Worm (Caenorhabditis elegans) whole organism, late embryonic: Measurements from ENCODE around the gene C34C12.2.
"Not testable (repeated sequence)": the region's sequence is repeated elsewhere in the genome, so short reads cannot be mapped to it uniquely, and the experiment has no call there.

ENCODE experiments used
- F13H6.1 ChIP-seq: sonication (generic microtip); optimal IDR thresholded peaks from 2 replicates; lab custom pipeline; 2016; ENCODE audit warnings: missing genetic modification characterization, missing compliant biosample characterization
- K09A11.1 ChIP-seq: sonication (generic microtip); optimal IDR thresholded peaks from 2 replicates; lab custom pipeline; 2017; ENCODE audit warnings: antibody characterized with exemption, mild to moderate bottlenecking, missing genetic modification characterization, missing compliant biosample characterization; ENCODE audit not compliant: insufficient read depth
- T23F11.4 ChIP-seq: fragments of 200-800 bp; sonication (Bioruptor generic); optimal IDR thresholded peaks from 2 replicates; lab custom pipeline; 2018; ENCODE audit warnings: mild to moderate bottlenecking, missing genetic modification characterization, missing compliant biosample characterization
- ceh-22 ChIP-seq: sonication (generic microtip); optimal IDR thresholded peaks from 2 replicates; lab custom pipeline; 2017; ENCODE audit warnings: missing biosample characterization, missing genetic modification characterization
- ceh-31 ChIP-seq: sonication (generic microtip); optimal IDR thresholded peaks from 2 replicates; lab custom pipeline; 2016; ENCODE audit warnings: missing genetic modification characterization, missing compliant biosample characterization
- ceh-45 ChIP-seq: fragments of 200-800 bp; sonication (Bioruptor generic); IDR thresholded peaks from 2 replicates; pipeline ENCODE4 v1.3.6; 2022; ENCODE audit warnings: missing genetic modification reagents, missing genetic modification characterization, missing compliant biosample characterization
- ceh-48 ChIP-seq: sonication (generic microtip); optimal IDR thresholded peaks from 2 replicates; lab custom pipeline; 2016; ENCODE audit warnings: missing genetic modification characterization, inconsistent platforms, missing compliant biosample characterization
- dve-1 ChIP-seq: sonication (generic microtip); optimal IDR thresholded peaks from 2 replicates; lab custom pipeline; 2017; ENCODE audit warnings: antibody characterized with exemption, mild to moderate bottlenecking, missing genetic modification characterization, missing compliant biosample characterization
- elt-4 ChIP-seq: sonication (generic microtip); optimal IDR thresholded peaks from 2 replicates; lab custom pipeline; 2016; ENCODE audit warnings: missing genetic modification characterization, missing compliant biosample characterization
- eyg-1 ChIP-seq: sonication (generic microtip); optimal IDR thresholded peaks from 2 replicates; lab custom pipeline; 2016; ENCODE audit warnings: missing genotype, missing genetic modification characterization, missing compliant biosample characterization
- fkh-6 ChIP-seq: sonication (generic microtip); optimal IDR thresholded peaks from 2 replicates; lab custom pipeline; 2016; ENCODE audit warnings: missing genetic modification characterization, missing compliant biosample characterization
- gmeb-2 ChIP-seq: sonication (generic microtip); optimal IDR thresholded peaks from 2 replicates; lab custom pipeline; 2016; ENCODE audit warnings: missing genetic modification characterization, inconsistent platforms, missing compliant biosample characterization
- hlh-13 ChIP-seq: fragments of 200-800 bp; sonication (Bioruptor generic); optimal IDR thresholded peaks from 2 replicates; lab custom pipeline; 2018; ENCODE audit warnings: mild to moderate bottlenecking, missing genetic modification characterization, missing compliant biosample characterization
- hlh-30 ChIP-seq: sonication (generic microtip); optimal IDR thresholded peaks from 2 replicates; lab custom pipeline; 2017; ENCODE audit warnings: antibody characterized with exemption, missing genetic modification characterization, missing compliant biosample characterization; ENCODE audit not compliant: insufficient read depth
- hlh-6 ChIP-seq: sonication (generic microtip); optimal IDR thresholded peaks from 2 replicates; lab custom pipeline; 2016; ENCODE audit warnings: missing genotype, missing genetic modification characterization, missing compliant biosample characterization
- hlh-8 ChIP-seq: sonication (generic microtip); optimal IDR thresholded peaks from 2 replicates; lab custom pipeline; 2016; ENCODE audit warnings: missing genotype, missing genetic modification characterization, missing compliant biosample characterization
- lin-11 ChIP-seq: fragments of 200-800 bp; sonication (Bioruptor generic); optimal IDR thresholded peaks from 2 replicates; lab custom pipeline; 2018; ENCODE audit warnings: mild to moderate bottlenecking, missing genetic modification characterization, missing compliant biosample characterization
- nfya-1 ChIP-seq: sonication (generic microtip); optimal IDR thresholded peaks from 2 replicates; lab custom pipeline; 2017; ENCODE audit warnings: missing genetic modification characterization, mild to moderate bottlenecking, missing compliant biosample characterization, antibody characterized with exemption, moderate library complexity
- nhr-232 ChIP-seq: sonication (generic microtip); optimal IDR thresholded peaks from 2 replicates; lab custom pipeline; 2016; ENCODE audit warnings: missing genetic modification characterization, missing compliant biosample characterization
- pax-1 ChIP-seq: fragments of 150-350 bp; optimal IDR thresholded peaks from 2 replicates; lab custom pipeline; 2014; ENCODE audit warnings: missing biosample characterization, missing genetic modification characterization
- pha-4 ChIP-seq: fragments of 150-350 bp; optimal IDR thresholded peaks from 2 replicates; lab custom pipeline; 2018; ENCODE audit warnings: missing biosample characterization, missing genetic modification reagents, missing genetic modification characterization
- sdc-2 ChIP-seq: sonication (generic microtip); optimal IDR thresholded peaks from 2 replicates; lab custom pipeline; 2016; ENCODE audit warnings: missing genotype, missing genetic modification characterization, missing compliant biosample characterization
- sox-4 ChIP-seq: sonication (generic microtip); optimal IDR thresholded peaks from 2 replicates; lab custom pipeline; 2017; ENCODE audit warnings: mild to moderate bottlenecking, missing genetic modification characterization, inconsistent platforms, missing compliant biosample characterization
- tbx-2 ChIP-seq: sonication (generic microtip); optimal IDR thresholded peaks from 2 replicates; lab custom pipeline; 2016; ENCODE audit warnings: missing genetic modification characterization, missing compliant biosample characterization
- tbx-7 ChIP-seq: sonication (generic microtip); optimal IDR thresholded peaks from 2 replicates; lab custom pipeline; 2016; ENCODE audit warnings: missing genotype, missing genetic modification characterization, missing compliant biosample characterization
- ttx-3 ChIP-seq: sonication (generic microtip); optimal IDR thresholded peaks from 2 replicates; lab custom pipeline; 2016; ENCODE audit warnings: missing genetic modification reagents, missing genetic modification characterization, missing compliant biosample characterization
- unc-3 ChIP-seq, 2 experiments: fragments of 200-800 bp in 1 of 2; sonication (Bioruptor generic) in 1 of 2; sonication (generic microtip) in 1 of 2; conservative IDR thresholded peaks in 1 of 2; optimal IDR thresholded peaks in 1 of 2; 2 replicates each; pipeline versions ENCODE4 v1.3.6 to Lab custom; 2016 to 2022; ENCODE audit warnings: missing compliant biosample characterization in 2 of 2, missing genetic modification characterization in 2 of 2, missing genetic modification reagents in 1 of 2
- unc-42 ChIP-seq: sonication (generic microtip); optimal IDR thresholded peaks from 2 replicates; lab custom pipeline; 2016; ENCODE audit warnings: missing genotype, missing genetic modification characterization, missing compliant biosample characterization
- unc-55 ChIP-seq: sonication (generic microtip); optimal IDR thresholded peaks from 2 replicates; lab custom pipeline; 2017; ENCODE audit warnings: missing biosample characterization, missing genetic modification reagents, missing genetic modification characterization
- zip-5 ChIP-seq: sonication (generic microtip); optimal IDR thresholded peaks from 2 replicates; lab custom pipeline; 2016; ENCODE audit warnings: missing genetic modification characterization, missing compliant biosample characterization
- ztf-16 ChIP-seq: sonication (generic microtip); optimal IDR thresholded peaks from 2 replicates; lab custom pipeline; 2017; ENCODE audit warnings: missing genetic modification characterization, missing compliant biosample characterization

The C34C12.2 gene

DNA sequence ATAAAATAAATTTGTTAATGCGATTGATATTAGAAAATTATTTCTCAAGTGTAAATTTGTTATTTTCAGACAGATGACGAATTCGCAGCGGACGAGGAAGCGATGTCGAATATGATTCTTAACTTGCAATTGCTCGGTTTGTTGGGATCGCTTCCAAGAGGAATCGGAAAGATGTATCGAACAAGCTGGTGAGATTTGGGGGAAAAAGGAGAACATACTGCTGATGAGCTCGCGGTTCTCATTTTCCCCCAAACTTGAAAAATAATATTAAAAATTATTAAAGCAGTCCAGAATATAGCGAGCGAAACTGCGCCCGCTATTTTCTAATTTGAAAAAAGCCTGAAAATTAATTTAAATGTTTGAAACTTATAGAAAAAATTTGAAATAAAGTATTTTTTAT lies at the start of gene C34C12.2:
Gene C34C12.2, plus strand, starts transcription at position 301 of the 400 bp plus-strand sequence.
- TF ChIP-seq ztf-16; hlh-30 (tag; lab: Kevin White, UChicago); zip-5 (tag; lab: Kevin White, UChicago): not testable (repeated sequence)

DNA sequence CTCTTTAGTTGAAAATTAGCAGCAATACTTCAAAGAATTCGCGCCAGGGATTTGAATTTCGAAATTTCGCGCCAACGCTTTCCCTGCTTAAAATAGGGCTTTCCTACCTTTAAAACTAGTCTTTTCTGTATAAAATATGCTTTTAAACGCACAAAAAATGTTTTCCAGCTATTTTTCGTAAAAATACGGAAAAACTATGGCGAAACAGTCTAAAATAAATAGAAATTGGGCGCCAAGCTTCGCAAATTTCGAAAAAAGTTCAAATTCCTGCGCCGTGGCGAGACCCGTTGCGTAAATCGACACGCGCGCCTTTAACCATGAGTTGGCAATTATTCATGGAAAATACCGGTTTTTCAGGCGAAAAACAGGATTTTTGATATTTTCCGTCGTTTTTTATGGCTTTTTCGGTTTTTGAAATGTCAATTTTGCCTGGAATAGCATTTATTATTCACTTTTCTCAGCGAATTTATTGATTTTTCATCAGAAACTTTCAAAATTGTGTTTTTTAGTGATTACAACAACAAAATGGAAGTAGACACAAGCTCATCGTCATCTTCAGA lies 49.2 kb upstream of the C34C12.2 start, which contains the start of the genes npp-9 and F59A2.5:
Gene npp-9, minus strand, starts transcription at position 126 of the 560 bp plus-strand sequence.
Gene F59A2.5, plus strand, starts transcription at position 510 of the 560 bp plus-strand sequence.
- TF ChIP-seq hlh-8 (no peak), tbx-2 (peak; percentile 8), nfya-1 (tag; lab: Kevin White, UChicago) (peak; percentile 15), unc-3 (GFP tag; conservative IDR thresholded peaks at IDR 0.05; lab: Robert Waterston, UW) (0 out of 2 replicates have a peak, but pooled peaks have one; percentile 6), unc-3 (tag; optimal IDR thresholded peaks at IDR 0.05; lab: Kevin White, UChicago) (no peak)

DNA sequence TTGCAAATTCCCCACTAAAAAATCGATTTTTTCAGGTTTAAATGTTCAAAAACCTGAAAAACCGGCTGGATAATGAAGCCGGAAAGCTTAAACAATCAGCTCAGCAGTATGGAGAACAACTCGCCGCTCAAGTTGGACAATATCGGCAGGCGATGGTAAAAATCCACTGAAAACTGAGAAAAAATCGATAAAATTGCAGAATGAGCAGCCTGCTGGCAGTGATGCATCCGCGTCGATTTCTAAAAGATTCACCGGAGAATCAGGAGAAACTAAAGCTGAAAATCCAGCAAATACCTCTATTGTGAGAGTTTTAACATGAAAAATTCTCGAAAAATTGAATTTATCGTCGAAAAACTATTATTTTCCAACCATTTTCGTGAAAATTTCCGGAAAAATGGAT lies 48.1 kb upstream of the C34C12.2 start, which contains the start of gene golg-4:
Gene golg-4, plus strand, starts transcription at position 34 of the 400 bp plus-strand sequence.
- TF ChIP-seq ttx-3 (tag; lab: Kevin White, UChicago) = no peak
- no peak for TF ChIP-seq gmeb-2
- TF ChIP-seq ceh-48 (tag; lab: Kevin White, UChicago) = peak; percentile 12
- TF ChIP-seq tbx-7 (tag; lab: Kevin White, UChicago) = no peak
- no peak for TF ChIP-seq nhr-232 (tag; lab: Kevin White, UChicago)
- TF ChIP-seq hlh-6 (tag; lab: Kevin White, UChicago) = no peak
- no peak for TF ChIP-seq pha-4 (tag; lab: Kevin White, UChicago)

DNA sequence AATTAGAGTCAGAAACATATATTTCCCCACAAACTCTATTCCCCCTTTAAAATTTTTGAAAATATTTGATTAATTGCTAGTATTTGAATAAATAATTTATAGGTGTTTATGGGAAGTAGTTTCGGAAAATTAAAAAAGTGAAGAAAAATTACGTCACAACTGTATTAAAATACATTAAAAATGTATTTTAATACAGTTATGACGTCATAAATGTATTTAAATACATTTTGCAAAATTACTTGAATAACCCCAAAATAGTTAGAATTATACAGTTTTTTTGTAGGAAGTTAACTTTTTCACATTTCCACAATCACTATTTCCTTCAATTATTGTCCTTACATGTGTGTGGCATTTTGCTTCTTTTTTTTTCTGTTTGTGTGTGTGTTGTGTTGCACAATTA lies 40.1 kb upstream of the C34C12.2 start:
- TF ChIP-seq K09A11.1 = no peak
- TF ChIP-seq fkh-6 (tag; lab: Kevin White, UChicago) = no peak
- no peak for TF ChIP-seq ceh-31 (tag; lab: Kevin White, UChicago)
- TF ChIP-seq sox-4 (tag; lab: Kevin White, UChicago) = no peak
- TF ChIP-seq unc-55 = no peak
- TF ChIP-seq ceh-45 (GFP tag; lab: Robert Waterston, UW) = no peak
- no peak for TF ChIP-seq ceh-22 (tag; lab: Kevin White, UChicago)
- no peak for TF ChIP-seq elt-4 (tag; lab: Kevin White, UChicago)
- TF ChIP-seq eyg-1 (tag; lab: Kevin White, UChicago) = no peak
- no peak for TF ChIP-seq lin-11
- TF ChIP-seq T23F11.4 (GFP tag; lab: Kevin White, UChicago) = no peak
- no peak for TF ChIP-seq pax-1 (tag; lab: Kevin White, UChicago)

DNA sequence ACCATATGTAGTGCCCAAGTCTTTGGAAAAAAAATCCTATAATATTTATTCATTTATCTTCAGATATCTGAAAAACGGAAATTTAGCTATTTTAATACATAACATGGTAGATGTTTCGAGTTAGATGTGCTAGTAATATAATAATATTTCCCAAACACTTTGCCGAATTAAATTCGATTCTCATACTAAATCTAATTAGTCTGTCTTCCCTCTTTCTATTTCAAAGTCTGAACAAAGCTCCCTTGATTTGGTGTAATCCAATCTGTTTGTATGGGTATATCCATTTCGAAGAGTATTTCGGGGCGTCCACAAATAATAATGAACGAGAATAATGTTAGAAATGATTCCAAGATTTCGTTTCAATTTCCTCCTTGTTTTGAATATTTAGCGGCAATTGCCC lies 39.2 kb upstream of the C34C12.2 start:
- peak; percentile 97 for TF ChIP-seq unc-42 (tag; lab: Kevin White, UChicago)
- TF ChIP-seq sdc-2 (tag; lab: Kevin White, UChicago) = no peak
- no peak for TF ChIP-seq sox-4 (tag; lab: Kevin White, UChicago)
- TF ChIP-seq hlh-13 (GFP tag; lab: Kevin White, UChicago) = no peak
- TF ChIP-seq ceh-31 (tag; lab: Kevin White, UChicago) = peak; percentile 29
- TF ChIP-seq, all 69 proteins: peak for 2

DNA sequence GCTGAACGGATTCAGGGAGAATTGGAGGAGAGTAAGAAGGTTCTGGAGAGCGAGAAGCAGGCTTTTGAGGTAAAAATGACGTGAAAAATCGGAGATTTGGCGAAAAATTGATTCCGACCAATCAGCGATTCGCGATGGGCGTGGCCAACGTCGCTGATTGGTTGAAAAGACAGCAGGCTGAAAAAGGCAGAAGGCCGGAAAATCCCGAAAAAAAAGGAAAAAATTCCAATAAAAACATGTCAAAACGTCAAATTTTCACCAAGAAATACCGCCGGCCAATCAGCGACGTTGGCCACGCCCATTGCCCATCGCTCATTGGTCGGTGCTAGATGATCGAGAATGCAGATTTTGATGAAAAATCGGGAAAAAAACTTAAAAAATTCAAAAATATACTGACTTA lies 36.1 kb upstream of the C34C12.2 start:
- TF ChIP-seq hlh-13 (GFP tag; lab: Kevin White, UChicago) = no peak
- TF ChIP-seq nfya-1 (tag; lab: Kevin White, UChicago) = peak; percentile 82
- TF ChIP-seq dve-1 (tag; lab: Kevin White, UChicago) = no peak
- TF ChIP-seq fkh-6 (tag; lab: Kevin White, UChicago) = no peak
- no peak for TF ChIP-seq F13H6.1 (tag; lab: Kevin White, UChicago)
